Fruit fly (Drosophila melanogaster): ENCODE data around the gene mRpS31.

Gene mRpS31

DNA sequence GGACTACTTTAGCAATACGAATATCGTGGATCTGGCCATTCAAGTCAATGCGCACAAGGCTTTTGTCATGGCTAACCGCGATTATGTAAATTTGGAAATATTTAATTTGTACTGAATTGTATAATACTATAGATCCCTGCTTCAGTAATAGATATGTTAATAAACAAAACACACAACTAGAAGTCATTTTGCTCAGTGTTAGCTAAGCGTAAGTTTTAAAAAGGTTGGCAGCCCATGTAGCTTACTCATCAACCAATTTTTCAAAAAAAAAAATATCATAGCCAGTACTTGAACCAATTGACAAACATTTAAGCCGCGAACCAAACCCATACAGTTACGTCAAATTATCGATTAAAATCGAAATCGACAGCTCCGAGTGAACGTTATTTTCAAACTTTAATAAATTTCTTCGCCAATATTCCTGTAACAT is 32.1 kb downstream of the mRpS31 start (continued):
- TF ChIP-seq CG6792 (GFP tag; optimal IDR thresholded peaks at IDR 0.05) (peak; percentile 53), CG8119 (GFP tag; IDR thresholded peaks at IDR 0.05) (peak; percentile 82; the same call in 2 of the 3 replicates), Gug (GFP tag; IDR thresholded peaks at IDR 0.05) (peak; percentile 73), fd85E (GFP tag; optimal IDR thresholded peaks at IDR 0.05) (no peak), Lpt (GFP tag; optimal IDR thresholded peaks at IDR 0.05) (peak; percentile 72), Eip78C (GFP tag) (peak; percentile 94), svp (GFP tag) (peak; percentile 88), CG4318 (GFP tag; optimal IDR thresholded peaks at IDR 0.05) (peak; percentile 35), Smox (GFP tag; optimal IDR thresholded peaks at IDR 0.05) (peak; percentile 78)

DNA sequence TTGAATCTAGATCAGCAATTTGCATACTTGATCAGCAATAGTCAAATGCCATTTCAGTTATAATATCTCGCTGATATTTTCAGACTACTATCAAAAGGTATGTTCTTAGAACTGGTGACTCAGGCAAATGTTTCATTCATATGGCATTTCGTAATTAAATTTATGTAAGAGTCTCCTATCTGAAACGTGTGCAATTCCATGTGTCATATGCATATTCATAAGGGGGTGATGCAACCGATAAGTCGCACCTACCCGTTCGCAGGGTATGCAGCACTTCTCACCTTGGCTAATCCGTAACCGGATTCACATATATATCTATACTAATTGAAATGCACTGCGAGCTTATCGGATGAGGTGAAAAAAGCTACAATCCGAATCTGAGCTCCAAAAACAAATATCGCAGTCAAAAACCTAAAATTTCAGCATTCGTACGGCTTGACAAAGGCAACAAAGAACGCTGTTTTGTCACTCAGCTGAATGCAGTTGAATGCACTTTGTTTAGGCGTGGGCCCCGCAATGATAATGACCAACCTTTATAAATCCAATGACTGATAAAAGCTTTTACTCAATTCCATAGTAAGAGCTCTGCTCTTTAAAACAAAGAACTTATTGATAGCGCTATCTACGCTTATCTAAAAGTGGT is 32.8 kb downstream of the mRpS31 start:
- TF ChIP-seq vri (GFP tag; optimal IDR thresholded peaks at IDR 0.05), result peak; percentile 98
- TF ChIP-seq CG11902 (GFP tag; optimal IDR thresholded peaks at IDR 0.05), result peak; percentile 4
- TF ChIP-seq CG11762 (GFP tag; optimal IDR thresholded peaks at IDR 0.05; ENCODE audit: insufficient read depth), result no peak
- peak; percentile 24 for TF ChIP-seq dsx (GFP tag; optimal IDR thresholded peaks at IDR 0.05; ENCODE audit: poor library complexity, severe bottlenecking)
- TF ChIP-seq Ets96B (tag; optimal IDR thresholded peaks at IDR 0.05), result peak; percentile 19
- TF ChIP-seq Eip75B (GFP tag; optimal IDR thresholded peaks at IDR 0.05), result peak; percentile 41
- TF ChIP-seq Sox14 (GFP tag; optimal IDR thresholded peaks at IDR 0.05), result peak; percentile 77
- no peak for TF ChIP-seq fd59A (GFP tag; optimal IDR thresholded peaks at IDR 0.05)
- TF ChIP-seq Hr4 (GFP tag; optimal IDR thresholded peaks at IDR 0.05), result peak; percentile 18
- peak; percentile 50; the same call in 2 of the 3 replicates for TF ChIP-seq CG8119 (GFP tag; IDR thresholded peaks at IDR 0.05)
- TF ChIP-seq CG6808 (GFP tag; optimal IDR thresholded peaks at IDR 0.05), result peak; percentile 20
- peak; percentile 87 for TF ChIP-seq Eip78C (GFP tag)
- TF ChIP-seq CG34406 (GFP tag; optimal IDR thresholded peaks at IDR 0.05), result peak; percentile 17
- TF ChIP-seq svp (GFP tag), result peak; percentile 74
- TF ChIP-seq eg (GFP tag; IDR thresholded peaks at IDR 0.05), result peak; percentile 77
- TF ChIP-seq cyc (GFP tag; optimal IDR thresholded peaks at IDR 0.05), result peak; percentile 10
- TF ChIP-seq Met (GFP tag; optimal IDR thresholded peaks at IDR 0.05), result peak; percentile 32
- no peak for TF ChIP-seq pdm3 (GFP tag; optimal IDR thresholded peaks at IDR 0.05)
- no peak for TF ChIP-seq achi (GFP tag; optimal IDR thresholded peaks at IDR 0.05)
- TF ChIP-seq fd85E (GFP tag; optimal IDR thresholded peaks at IDR 0.05), result peak; percentile 10
- no peak for TF ChIP-seq net (GFP tag; optimal IDR thresholded peaks at IDR 0.05)
- peak; percentile 19 for TF ChIP-seq CG32006 (GFP tag; optimal IDR thresholded peaks at IDR 0.05)
- TF ChIP-seq CG15336 (GFP tag; IDR thresholded peaks at IDR 0.05), result 0 out of 2 replicates have a peak, but pooled peaks have one; percentile 11
- peak; percentile 4 for TF ChIP-seq Sox102F (GFP tag; optimal IDR thresholded peaks at IDR 0.05)
- 0 out of 2 replicates have a peak, but pooled peaks have one; percentile 18 for TF ChIP-seq Gug (GFP tag; IDR thresholded peaks at IDR 0.05)
- TF ChIP-seq topi (GFP tag; optimal IDR thresholded peaks at IDR 0.05), result peak; percentile 59
- peak; percentile 1 for TF ChIP-seq CG6276 (GFP tag; optimal IDR thresholded peaks at IDR 0.05)
- no peak for TF ChIP-seq CG8632 (GFP tag; optimal IDR thresholded peaks at IDR 0.05)
- TF ChIP-seq CG6163 (GFP tag; IDR thresholded peaks at IDR 0.05), result peak; percentile 68; the same call in 1 of the 3 replicates
- peak; percentile 2 for TF ChIP-seq CG8319 (GFP tag; optimal IDR thresholded peaks at IDR 0.05)
- peak; percentile 92 for TF ChIP-seq Eip93F (GFP tag; optimal IDR thresholded peaks at IDR 0.05)
- TF ChIP-seq CG3919 (GFP tag; optimal IDR thresholded peaks at IDR 0.05), result peak; percentile 21
- no peak for TF ChIP-seq Lpt (GFP tag; optimal IDR thresholded peaks at IDR 0.05)
- peak; percentile 2 to 53 for TF ChIP-seq ss (GFP tag; optimal IDR thresholded peaks at IDR 0.05)
- no peak for TF ChIP-seq salr (GFP tag; optimal IDR thresholded peaks at IDR 0.05)

dm6 chr3L:16039063-16039462 is 34.1 kb downstream of the mRpS31 start:
- TF ChIP-seq Ets21C (GFP tag; optimal IDR thresholded peaks at IDR 0.05) (no peak), CG8319 (GFP tag; optimal IDR thresholded peaks at IDR 0.05) (no peak), acj6 (GFP tag; optimal IDR thresholded peaks at IDR 0.05) (no peak), CG6276 (GFP tag; optimal IDR thresholded peaks at IDR 0.05) (no peak), CG6792 (GFP tag; optimal IDR thresholded peaks at IDR 0.05) (no peak), CG6854 (GFP tag; optimal IDR thresholded peaks at IDR 0.05) (no peak), Eip93F (GFP tag; optimal IDR thresholded peaks at IDR 0.05) (no peak), CG16779 (tag; optimal IDR thresholded peaks at IDR 0.05) (no peak)

All from whole organism, prepupa.